Fruit fly (Drosophila melanogaster) whole organism, pupa: ENCODE results near the gene Sfp78E.

Experiments used
- CG10348 ChIP-seq: fragments of 200-800 bp; sonication (Bioruptor generic); IDR thresholded peaks from 2 replicates; pipeline ENCODE4 v1.3.6; 2022; ENCODE audit warnings: missing biosample characterization, missing genetic modification characterization
- CG12605 ChIP-seq: fragments of 200-800 bp; sonication (Bioruptor generic); IDR thresholded peaks from 2 replicates; pipeline ENCODE4 v1.3.6; 2022; ENCODE audit warnings: missing biosample characterization, missing genetic modification characterization
- CG4496 ChIP-seq: fragments of 200-800 bp; sonication (Bioruptor generic); IDR thresholded peaks from 3 replicates; pipeline ENCODE4 v1.3.6; 2022; ENCODE audit warnings: missing biosample characterization, missing genetic modification characterization
- CG8159 ChIP-seq: fragments of 200-800 bp; sonication (Bioruptor generic); optimal IDR thresholded peaks from 3 replicates; lab custom pipeline; 2018; ENCODE audit warnings: missing biosample characterization, mild to moderate bottlenecking, missing genetic modification characterization, moderate library complexity
- CG9948 ChIP-seq: fragments of 200-800 bp; sonication (Bioruptor generic); optimal IDR thresholded peaks from 2 replicates; lab custom pipeline; 2018; ENCODE audit warnings: missing biosample characterization, mild to moderate bottlenecking, missing genetic modification characterization, moderate library complexity
- D1 ChIP-seq: fragments of 200-800 bp; sonication (Bioruptor generic); optimal IDR thresholded peaks from 2 replicates; lab custom pipeline; 2018; ENCODE audit warnings: missing biosample characterization, mild to moderate bottlenecking, missing genetic modification characterization, moderate library complexity
- EcR ChIP-seq: fragments of 200-800 bp; sonication (Bioruptor generic); optimal IDR thresholded peaks from 3 replicates; lab custom pipeline; 2019; ENCODE audit warnings: missing biosample characterization, missing genetic modification characterization, mild to moderate bottlenecking, moderate library complexity, missing genetic modification reagents
- Ets98B ChIP-seq: fragments of 200-800 bp; sonication (Bioruptor generic); IDR thresholded peaks from 2 replicates; pipeline ENCODE4 v1.3.6; 2022; ENCODE audit warnings: missing biosample characterization, missing genetic modification characterization
- Snoo ChIP-seq: fragments of 200-800 bp; sonication (Bioruptor generic); optimal IDR thresholded peaks from 3 replicates; lab custom pipeline; 2017; ENCODE audit warnings: missing biosample characterization, mild to moderate bottlenecking, missing genetic modification characterization, inconsistent platforms

dm6 chr3L:21666880-21667279 is 17.0 kb downstream of the Sfp78E start, which contains the start of gene Cpr78E:
- TF ChIP-seq Ets98B (GFP tag; lab: Robert Waterston, UW) (no peak), D1 (tag; lab: Kevin White, UChicago) (no peak), Snoo (tag; lab: Kevin White, UChicago) (no peak), CG10348 (GFP tag; lab: Robert Waterston, UW) (no peak), EcR (GFP tag; lab: Kevin White, UChicago) (no peak), CG8159 (tag; lab: Kevin White, UChicago) (no peak), CG12605 (GFP tag; lab: Robert Waterston, UW) (no peak), CG9948 (tag; lab: Kevin White, UChicago) (no peak), CG4496 (GFP tag; lab: Robert Waterston, UW) (no peak)
